Worm (Caenorhabditis elegans) whole organism, mixed stage, embryonic: Measurements from ENCODE around the gene H06A10.1.

Source experiments
- M03D4.4 ChIP-seq: sonication (generic microtip); optimal IDR thresholded peaks from 2 replicates; lab custom pipeline; 2017; ENCODE audit warnings: mild to moderate bottlenecking, missing genetic modification characterization, missing compliant biosample characterization
- bed-3 ChIP-seq: fragments of 200-800 bp; sonication (Bioruptor generic); optimal IDR thresholded peaks from 3 replicates; lab custom pipeline; 2018; ENCODE audit warnings: mild to moderate bottlenecking, missing genetic modification characterization, moderate library complexity, missing compliant biosample characterization
- blmp-1 ChIP-seq: fragments of 150-350 bp; optimal IDR thresholded peaks from 2 replicates; lab custom pipeline; 2014; ENCODE audit warnings: missing biosample characterization, missing genetic modification characterization
- ceh-39 ChIP-seq: fragments of 150-350 bp; optimal IDR thresholded peaks from 2 replicates; lab custom pipeline; 2014; ENCODE audit warnings: missing biosample characterization, missing genetic modification characterization
- ceh-43 ChIP-seq: fragments of 200-800 bp; sonication (Bioruptor generic); optimal IDR thresholded peaks from 2 replicates; lab custom pipeline; 2018; ENCODE audit warnings: mild to moderate bottlenecking, missing genetic modification characterization, moderate library complexity, missing compliant biosample characterization
- ceh-83 ChIP-seq: fragments of 200-800 bp; sonication (Bioruptor generic); optimal IDR thresholded peaks from 2 replicates; lab custom pipeline; 2018; ENCODE audit warnings: mild to moderate bottlenecking, missing genetic modification characterization, missing compliant biosample characterization
- ces-1 ChIP-seq: fragments of 150-350 bp; optimal IDR thresholded peaks from 2 replicates; lab custom pipeline; 2014; ENCODE audit warnings: missing biosample characterization, missing genetic modification reagents, missing genetic modification characterization
- cnd-1 ChIP-seq: fragments of 200-800 bp; sonication (Bioruptor generic); optimal IDR thresholded peaks from 2 replicates; lab custom pipeline; 2018; ENCODE audit warnings: mild to moderate bottlenecking, missing genetic modification characterization, missing compliant biosample characterization
- drap-1 ChIP-seq: fragments of 200-800 bp; sonication (Bioruptor generic); optimal IDR thresholded peaks from 3 replicates; lab custom pipeline; 2018; ENCODE audit warnings: mild to moderate bottlenecking, missing genetic modification characterization, missing compliant biosample characterization
- elt-1 ChIP-seq: sonication (generic microtip); optimal IDR thresholded peaks from 2 replicates; lab custom pipeline; 2017; ENCODE audit warnings: missing genetic modification characterization, mild to moderate bottlenecking, missing compliant biosample characterization, antibody characterized with exemption, moderate library complexity, borderline replicate concordance; ENCODE audit not compliant: insufficient read depth
- elt-3 ChIP-seq: fragments of 150-350 bp; optimal IDR thresholded peaks from 2 replicates; lab custom pipeline; 2014; ENCODE audit warnings: missing biosample characterization, missing genetic modification characterization
- flh-1 ChIP-seq: fragments of 200-800 bp; sonication (Bioruptor generic); optimal IDR thresholded peaks from 2 replicates; lab custom pipeline; 2018; ENCODE audit warnings: mild to moderate bottlenecking, missing genetic modification characterization, moderate library complexity, missing compliant biosample characterization
- ham-2 ChIP-seq: fragments of 200-800 bp; sonication (Bioruptor generic); optimal IDR thresholded peaks from 2 replicates; lab custom pipeline; 2018; ENCODE audit warnings: mild to moderate bottlenecking, missing genetic modification characterization, missing compliant biosample characterization
- hlh-1 ChIP-seq: fragments of 150-350 bp; optimal IDR thresholded peaks from 2 replicates; lab custom pipeline; 2014; ENCODE audit warnings: missing biosample characterization, missing genetic modification reagents, missing genetic modification characterization
- lin-13 ChIP-seq: fragments of 150-350 bp; optimal IDR thresholded peaks from 2 replicates; lab custom pipeline; 2014; ENCODE audit warnings: missing biosample characterization, missing genetic modification characterization
- lin-32 ChIP-seq: fragments of 200-800 bp; sonication (Bioruptor generic); optimal IDR thresholded peaks from 2 replicates; lab custom pipeline; 2018; ENCODE audit warnings: mild to moderate bottlenecking, missing genetic modification characterization, missing compliant biosample characterization
- lsy-2 ChIP-seq: fragments of 150-350 bp; optimal IDR thresholded peaks from 2 replicates; lab custom pipeline; 2014; ENCODE audit warnings: missing biosample characterization, missing genetic modification characterization
- mab-5 ChIP-seq: fragments of 150-350 bp; optimal IDR thresholded peaks from 2 replicates; lab custom pipeline; 2014; ENCODE audit warnings: missing biosample characterization, missing genetic modification characterization
- mep-1 ChIP-seq: fragments of 150-350 bp; optimal IDR thresholded peaks from 2 replicates; lab custom pipeline; 2017; ENCODE audit warnings: missing biosample characterization, missing genetic modification reagents, missing genetic modification characterization, inconsistent platforms
- mls-2 ChIP-seq: sonication (generic microtip); optimal IDR thresholded peaks from 2 replicates; lab custom pipeline; 2016; ENCODE audit warnings: mild to moderate bottlenecking, missing genetic modification characterization, moderate library complexity, missing compliant biosample characterization
- nhr-12 ChIP-seq: fragments of 150-350 bp; optimal IDR thresholded peaks from 2 replicates; lab custom pipeline; 2014; ENCODE audit warnings: missing biosample characterization, missing genetic modification characterization
- nhr-2 ChIP-seq: fragments of 150-350 bp; optimal IDR thresholded peaks from 2 replicates; lab custom pipeline; 2014; ENCODE audit warnings: missing biosample characterization, missing genetic modification characterization
- nhr-237 ChIP-seq: fragments of 150-350 bp; optimal IDR thresholded peaks from 2 replicates; lab custom pipeline; 2014; ENCODE audit warnings: missing biosample characterization, missing genetic modification characterization
- nhr-28 ChIP-seq: fragments of 150-350 bp; optimal IDR thresholded peaks from 2 replicates; lab custom pipeline; 2014; ENCODE audit warnings: missing biosample characterization, missing genetic modification characterization
- nhr-76 ChIP-seq: sonication (generic microtip); optimal IDR thresholded peaks from 2 replicates; lab custom pipeline; 2017; ENCODE audit warnings: missing biosample characterization, missing genetic modification characterization
- pha-4 ChIP-seq: fragments of 150-350 bp; optimal IDR thresholded peaks from 2 replicates; lab custom pipeline; 2018; ENCODE audit warnings: missing biosample characterization, missing genetic modification reagents, missing genetic modification characterization
- sem-2 ChIP-seq: fragments of 200-800 bp; sonication (Bioruptor generic); optimal IDR thresholded peaks from 2 replicates; lab custom pipeline; 2018; ENCODE audit warnings: mild to moderate bottlenecking, missing genetic modification characterization, missing compliant biosample characterization
- snpc-4 ChIP-seq: fragments of 150-350 bp; optimal IDR thresholded peaks from 2 replicates; lab custom pipeline; 2014; ENCODE audit warnings: missing biosample characterization, missing genetic modification characterization
- sptf-1 ChIP-seq: sonication (generic microtip); optimal IDR thresholded peaks from 2 replicates; lab custom pipeline; 2017; ENCODE audit warnings: mild to moderate bottlenecking, missing genetic modification characterization, moderate library complexity, missing compliant biosample characterization
- tbx-8 ChIP-seq: fragments of 200-800 bp; sonication (Bioruptor generic); optimal IDR thresholded peaks from 2 replicates; lab custom pipeline; 2018; ENCODE audit warnings: mild to moderate bottlenecking, missing genetic modification characterization, moderate library complexity, missing compliant biosample characterization
- unc-120 ChIP-seq: sonication (generic microtip); optimal IDR thresholded peaks from 2 replicates; lab custom pipeline; 2017; ENCODE audit warnings: missing genetic modification characterization, missing compliant biosample characterization; ENCODE audit not compliant: poor library complexity, severe bottlenecking
- unc-39 ChIP-seq: fragments of 150-350 bp; optimal IDR thresholded peaks from 2 replicates; lab custom pipeline; 2014; ENCODE audit warnings: missing biosample characterization, missing genetic modification characterization
- unc-62 ChIP-seq: fragments of 150-350 bp; optimal IDR thresholded peaks from 2 replicates; lab custom pipeline; 2014; ENCODE audit warnings: missing biosample characterization, missing genetic modification reagents, missing genetic modification characterization
- zip-8 ChIP-seq: fragments of 150-350 bp; optimal IDR thresholded peaks from 2 replicates; lab custom pipeline; 2014; ENCODE audit warnings: missing biosample characterization, missing genetic modification characterization
- ztf-11 ChIP-seq: fragments of 150-350 bp; optimal IDR thresholded peaks from 2 replicates; lab custom pipeline; 2014; ENCODE audit warnings: missing biosample characterization, missing genetic modification characterization

The H06A10.1 gene

ce11 chrX:13510234-13510837 is 3.0 kb downstream of the H06A10.1 start:
- TF ChIP-seq tbx-8 (GFP tag; lab: Kevin White, UChicago) = no peak
- TF ChIP-seq M03D4.4 (tag; lab: Kevin White, UChicago) = no peak
- TF ChIP-seq ceh-43 (GFP tag; lab: Kevin White, UChicago) = no peak
- TF ChIP-seq blmp-1 (tag; lab: Kevin White, UChicago) = no peak
- TF ChIP-seq ham-2 (GFP tag; lab: Kevin White, UChicago) = no peak
- no peak for TF ChIP-seq nhr-76
- TF ChIP-seq nhr-28 = no peak
- TF ChIP-seq cnd-1 = no peak

ce11 chrX:13510997-13511396 is 3.7 kb downstream of the H06A10.1 start, which contains the start of gene col-185:
col-185 (minus strand) TSS chrX:13511097.
- TF ChIP-seq ceh-83 (GFP tag; lab: Kevin White, UChicago) (no peak), pha-4 (tag; lab: Kevin White, UChicago) (no peak), ces-1 (GFP tag; lab: Kevin White, UChicago) (no peak), elt-1 (tag; lab: Kevin White, UChicago) (no peak), sptf-1 (tag; lab: Kevin White, UChicago) (no peak), elt-3 (tag; lab: Kevin White, UChicago) (no peak), ham-2 (GFP tag; lab: Kevin White, UChicago) (no peak), ztf-11 (tag; lab: Kevin White, UChicago) (no peak)

ce11 chrX:13511796-13512195 is 4.5 kb downstream of the H06A10.1 start:
- TF ChIP-seq nhr-76 = no peak
- no peak for TF ChIP-seq elt-3 (tag; lab: Kevin White, UChicago)
- TF ChIP-seq sem-2 (GFP tag; lab: Kevin White, UChicago) = peak; percentile 72
- TF ChIP-seq nhr-12 (tag; lab: Kevin White, UChicago) = no peak
- peak; percentile 44 for TF ChIP-seq ham-2 (GFP tag; lab: Kevin White, UChicago)
- TF ChIP-seq mls-2 (tag; lab: Kevin White, UChicago) = peak; percentile 87
- no peak for TF ChIP-seq mab-5 (tag; lab: Kevin White, UChicago)
- TF ChIP-seq mep-1 (tag; lab: Kevin White, UChicago) = peak; percentile 35
- peak; percentile 29 for TF ChIP-seq unc-62 (GFP tag; lab: Kevin White, UChicago)
- peak; percentile 53 for TF ChIP-seq tbx-8 (GFP tag; lab: Kevin White, UChicago)
- TF ChIP-seq nhr-2 (tag; lab: Kevin White, UChicago) = no peak
- TF ChIP-seq ceh-43 (GFP tag; lab: Kevin White, UChicago) = peak; percentile 82
- peak; percentile 86 for TF ChIP-seq unc-120
- no peak for TF ChIP-seq ceh-39 (tag; lab: Kevin White, UChicago)
- TF ChIP-seq zip-8 = no peak
- peak; percentile 84 for TF ChIP-seq drap-1 (GFP tag; lab: Kevin White, UChicago)
- no peak for TF ChIP-seq blmp-1 (tag; lab: Kevin White, UChicago)
- no peak for TF ChIP-seq elt-1 (tag; lab: Kevin White, UChicago)
- TF ChIP-seq sptf-1 (tag; lab: Kevin White, UChicago) = peak; percentile 87
- no peak for TF ChIP-seq pha-4 (tag; lab: Kevin White, UChicago)
- peak; percentile 79 for TF ChIP-seq M03D4.4 (tag; lab: Kevin White, UChicago)
- TF ChIP-seq snpc-4 = no peak
- no peak for TF ChIP-seq nhr-237 (tag; lab: Kevin White, UChicago)
- TF ChIP-seq ces-1 (GFP tag; lab: Kevin White, UChicago) = peak; percentile 14
- TF ChIP-seq lin-32 (GFP tag; lab: Kevin White, UChicago) = peak; percentile 67
- no peak for TF ChIP-seq hlh-1 (tag; lab: Kevin White, UChicago)
- peak; percentile 39 for TF ChIP-seq flh-1 (GFP tag; lab: Kevin White, UChicago)
- TF ChIP-seq nhr-28 = peak; percentile 47
- TF ChIP-seq cnd-1 = peak; percentile 90
- TF ChIP-seq lsy-2 = peak; percentile 8
- peak; percentile 17 for TF ChIP-seq lin-13
- TF ChIP-seq ceh-83 (GFP tag; lab: Kevin White, UChicago) = peak; percentile 80
- TF ChIP-seq bed-3 = peak; percentile 79
- no peak for TF ChIP-seq ztf-11 (tag; lab: Kevin White, UChicago)
- TF ChIP-seq unc-39 (tag; lab: Kevin White, UChicago) = no peak
